Worm (Caenorhabditis elegans): Measurements from ENCODE around the gene egl-43.

Gene egl-43

ce11 chrII:9937611-9938010 lies 17.4 kb upstream of the egl-43 start:
- TF ChIP-seq him-1 (tag; optimal IDR thresholded peaks at IDR 0.05) (no peak), W03F9.2 (tag; optimal IDR thresholded peaks at IDR 0.05) (peak; percentile 66)

- TF ChIP-seq him-1 (tag; optimal IDR thresholded peaks at IDR 0.05): no peak
- TF ChIP-seq W03F9.2 (tag; optimal IDR thresholded peaks at IDR 0.05): no peak
- TF ChIP-seq dao-5 (tag; optimal IDR thresholded peaks at IDR 0.05): no peak
These were observed 16.1 kb upstream of the egl-43 start, which contains the start of the genes C05C10.7 and C05C10.5 for ce11 chrII:9938877-9939276. TSS of gene C05C10.7 (minus strand) at chrII:9938971. TSS of gene C05C10.5 (plus strand) at chrII:9939040.

- TF ChIP-seq him-1 (tag; optimal IDR thresholded peaks at IDR 0.05) (peak; percentile 42), dao-5 (tag; optimal IDR thresholded peaks at IDR 0.05) (no peak)
These were observed 14.6 kb upstream of the egl-43 start, which contains the start of gene ufd-3 for ce11 chrII:9940430-9940829. TSS of gene ufd-3 (plus strand) at chrII:9940753.

- no peak for TF ChIP-seq W03F9.2 (tag; optimal IDR thresholded peaks at IDR 0.05)
- TF ChIP-seq him-1 (tag; optimal IDR thresholded peaks at IDR 0.05): no peak
These were observed 11.7 kb upstream of the egl-43 start for ce11 chrII:9943246-9943645.

DNA sequence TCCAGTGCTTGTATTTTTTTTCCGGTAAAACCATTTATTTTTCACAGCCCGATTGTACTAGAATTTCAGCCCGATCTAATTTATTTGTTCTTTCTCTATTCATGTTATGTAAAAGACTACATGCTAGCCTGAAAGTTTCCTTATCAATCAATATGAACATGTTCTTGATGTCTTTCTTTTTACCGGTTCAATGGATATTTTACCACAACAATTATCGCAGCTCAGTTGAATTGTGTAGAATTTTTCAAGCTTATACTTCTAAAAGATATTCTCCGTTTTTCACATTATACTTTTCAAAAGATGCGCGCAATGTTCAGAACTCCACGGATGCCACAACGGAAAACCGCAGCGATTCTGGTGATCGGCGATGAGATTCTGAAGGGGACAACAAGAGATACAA lies 11.1 kb upstream of the egl-43 start, which contains the start of gene flad-1:
Gene flad-1, plus strand, starts transcription at position 301 of the 400 bp plus-strand sequence.
- TF ChIP-seq dao-5 (tag; optimal IDR thresholded peaks at IDR 0.05): no peak
- TF ChIP-seq W03F9.2 (tag; optimal IDR thresholded peaks at IDR 0.05): no peak
- TF ChIP-seq him-1 (tag; optimal IDR thresholded peaks at IDR 0.05): no peak

- TF ChIP-seq him-1 (tag; optimal IDR thresholded peaks at IDR 0.05): no peak
- no peak for TF ChIP-seq W03F9.2 (tag; optimal IDR thresholded peaks at IDR 0.05)
- TF ChIP-seq dao-5 (tag; optimal IDR thresholded peaks at IDR 0.05): no peak
These were observed 6.3 kb upstream of the egl-43 start for ce11 chrII:9948662-9949061.

DNA sequence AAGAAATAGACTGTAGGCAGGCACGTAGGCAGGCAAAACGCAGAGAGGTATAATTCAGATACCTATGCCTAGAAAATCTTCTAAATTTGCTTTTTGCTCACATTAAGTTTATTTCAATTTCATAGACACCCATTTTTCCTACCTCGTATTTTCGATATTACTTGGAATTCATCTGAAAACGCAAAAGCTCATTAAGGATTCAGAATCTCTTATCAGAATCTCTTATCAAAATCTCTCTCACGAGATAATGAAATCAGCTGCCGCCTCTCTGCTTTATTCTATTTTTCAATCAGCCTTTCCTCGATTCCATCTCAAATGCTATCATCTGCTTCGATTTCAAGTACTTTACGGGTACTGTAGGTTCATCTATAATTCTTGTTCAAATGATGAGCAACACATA lies 3.1 kb upstream of the egl-43 start:
- TF ChIP-seq W03F9.2 (tag; optimal IDR thresholded peaks at IDR 0.05): no peak
- TF ChIP-seq him-1 (tag; optimal IDR thresholded peaks at IDR 0.05): no peak
- no peak for TF ChIP-seq dao-5 (tag; optimal IDR thresholded peaks at IDR 0.05)

DNA sequence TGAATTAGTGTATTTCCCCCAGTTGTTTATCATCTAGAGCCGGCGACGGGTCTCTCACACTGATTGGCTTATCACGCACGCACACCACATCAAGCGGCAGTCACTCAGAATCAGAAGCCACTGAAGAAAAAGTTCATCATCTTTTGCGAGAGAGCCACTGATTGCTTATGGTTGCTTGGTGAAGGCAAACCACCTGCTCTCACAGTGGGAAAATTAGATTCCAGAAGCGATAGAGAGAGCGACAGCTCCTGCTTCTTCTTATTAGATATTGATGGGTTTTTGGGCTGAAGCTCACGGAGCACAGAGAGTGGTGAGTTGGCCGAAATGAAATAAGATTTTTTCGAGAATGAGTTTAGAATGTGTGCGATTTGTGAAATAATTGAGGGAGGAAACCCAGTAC lies 1.1 kb downstream of the egl-43 start:
- TF ChIP-seq dao-5 (tag; optimal IDR thresholded peaks at IDR 0.05) (no peak), him-1 (tag; optimal IDR thresholded peaks at IDR 0.05) (no peak), W03F9.2 (tag; optimal IDR thresholded peaks at IDR 0.05) (no peak)

ce11 chrII:9960127-9960526 lies 5.1 kb downstream of the egl-43 start:
- no peak for TF ChIP-seq dao-5 (tag; optimal IDR thresholded peaks at IDR 0.05)

ce11 chrII:9963808-9964207 lies 8.8 kb downstream of the egl-43 start:
- TF ChIP-seq him-1 (tag; optimal IDR thresholded peaks at IDR 0.05) (no peak), dao-5 (tag; optimal IDR thresholded peaks at IDR 0.05) (no peak), W03F9.2 (tag; optimal IDR thresholded peaks at IDR 0.05) (no peak)

- TF ChIP-seq him-1 (tag; optimal IDR thresholded peaks at IDR 0.05) (no peak), dao-5 (tag; optimal IDR thresholded peaks at IDR 0.05) (no peak), W03F9.2 (tag; optimal IDR thresholded peaks at IDR 0.05) (no peak)
These were observed 10.3 kb downstream of the egl-43 start for ce11 chrII:9965325-9965724.

- TF ChIP-seq him-1 (tag; optimal IDR thresholded peaks at IDR 0.05): no peak
These were observed 12.0 kb downstream of the egl-43 start, which contains the start of gene dtmk-1 for ce11 chrII:9966954-9967353. TSS of gene dtmk-1 (minus strand) at chrII:9967099.

DNA sequence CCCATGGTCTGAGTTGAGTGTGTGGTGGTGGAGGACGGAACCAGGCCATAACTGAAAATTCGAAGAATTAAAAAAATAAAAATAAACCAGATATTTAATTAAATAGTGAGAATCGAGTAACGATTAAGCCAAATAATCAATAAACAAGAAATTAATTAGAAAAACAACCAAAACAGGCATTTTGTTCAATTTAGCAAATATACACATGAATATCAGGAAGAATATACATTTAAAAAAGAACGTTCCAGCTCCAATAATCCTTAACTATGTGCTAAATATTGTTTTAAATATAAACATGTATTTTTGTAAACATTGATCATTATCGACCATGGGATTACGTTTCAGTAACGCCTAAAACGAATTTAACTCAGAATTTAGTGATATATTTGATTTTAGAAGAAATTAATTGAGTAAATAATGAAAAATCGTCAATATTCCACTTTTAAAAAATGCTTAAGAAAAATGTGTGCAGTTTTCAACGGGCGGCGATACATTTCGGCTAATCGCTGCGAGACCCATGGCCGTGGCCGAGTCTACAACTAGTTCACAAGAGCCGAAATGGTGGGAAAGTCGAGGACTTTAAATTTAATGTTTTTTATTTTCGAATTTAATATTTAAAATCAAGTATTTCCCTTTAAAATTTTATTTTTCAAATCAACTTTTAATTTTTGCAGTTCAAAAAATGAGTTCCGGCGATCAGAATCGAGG lies 13.2 kb downstream of the egl-43 start, which contains the start of the genes R53.4 and psf-1:
Gene R53.4, minus strand, starts transcription at position 51 of the 708 bp plus-strand sequence.
Gene psf-1, plus strand, starts transcription at position 675 of the 708 bp plus-strand sequence.
- TF ChIP-seq W03F9.2 (tag; optimal IDR thresholded peaks at IDR 0.05) (peak; percentile 75), dao-5 (tag; optimal IDR thresholded peaks at IDR 0.05) (no peak), him-1 (tag; optimal IDR thresholded peaks at IDR 0.05) (peak; percentile 43)

- TF ChIP-seq him-1 (tag; optimal IDR thresholded peaks at IDR 0.05) (no peak), W03F9.2 (tag; optimal IDR thresholded peaks at IDR 0.05) (no peak), dao-5 (tag; optimal IDR thresholded peaks at IDR 0.05) (no peak)
These were observed 15.6 kb downstream of the egl-43 start, which contains the start of gene R53.5 for ce11 chrII:9970438-9971092. TSS of gene R53.5 (minus strand) at chrII:9970488.

Data from whole organism, L4/young adult.